Fruit fly (Drosophila melanogaster): ENCODE data around the gene B4.

B4 gene

DNA sequence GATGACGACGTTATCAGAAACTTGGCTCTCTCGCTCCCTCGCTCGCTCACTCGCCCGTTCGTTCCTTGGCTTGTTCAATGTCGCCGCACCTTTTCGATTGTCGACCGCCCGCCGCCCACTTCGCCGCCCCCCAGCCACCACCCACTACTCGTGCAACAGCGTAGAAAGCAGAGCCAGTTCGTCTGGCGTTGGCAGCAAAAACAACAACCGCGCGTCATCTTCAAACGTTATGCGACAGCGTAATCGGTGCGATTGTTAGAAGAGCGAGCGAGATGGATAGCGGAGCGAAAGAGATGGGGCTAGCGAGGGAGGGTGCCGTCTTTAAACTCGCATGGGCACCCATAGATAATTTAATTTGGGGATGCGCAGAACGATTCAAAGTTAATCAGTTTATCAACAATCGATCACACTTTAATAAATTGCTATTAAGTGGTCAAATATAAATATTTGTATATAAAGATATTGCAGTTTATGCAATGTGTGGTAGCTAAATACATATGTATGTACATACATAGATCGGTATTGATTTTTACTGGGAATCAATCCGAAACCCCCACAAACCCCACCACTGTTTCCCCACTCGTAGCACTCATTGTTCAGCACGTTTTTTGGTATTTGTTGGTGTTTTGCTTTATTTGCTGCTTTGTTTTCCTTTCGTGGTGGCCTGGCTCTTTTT is 34.7 kb downstream of the B4 start (continued):
- TF ChIP-seq GATAe (GFP tag; conservative IDR thresholded peaks at IDR 0.05) = no peak
- peak; percentile 48 for TF ChIP-seq ATbp (GFP tag; optimal IDR thresholded peaks at IDR 0.05)
- peak; percentile 65 for TF ChIP-seq Aef1 (GFP tag; IDR thresholded peaks at IDR 0.05)
- TF ChIP-seq CG3838 (GFP tag; optimal IDR thresholded peaks at IDR 0.05) = no peak
- peak; percentile 52; the same call in 1 of the 2 replicates for TF ChIP-seq Xrp1 (GFP tag; IDR thresholded peaks at IDR 0.05)
- TF ChIP-seq CG11093 (GFP tag; IDR thresholded peaks at IDR 0.05) = 0 out of 3 replicates have a peak, but pooled peaks have one; percentile 6
- peak; percentile 33 for TF ChIP-seq BtbVII (GFP tag; optimal IDR thresholded peaks at IDR 0.05)
- TF ChIP-seq aop (GFP tag; IDR thresholded peaks at IDR 0.05) = no peak
- no peak for TF ChIP-seq jumu (GFP tag; optimal IDR thresholded peaks at IDR 0.05)
- TF ChIP-seq cas (GFP tag; IDR thresholded peaks at IDR 0.05) = 0 out of 2 replicates have a peak, but pooled peaks have one; percentile 24
- TF ChIP-seq CG4404 (GFP tag; IDR thresholded peaks at IDR 0.05) = peak; percentile 55
- TF ChIP-seq Fer1 (GFP tag; optimal IDR thresholded peaks at IDR 0.05) = peak; percentile 74
- no peak for TF ChIP-seq Atf-2 (GFP tag; optimal IDR thresholded peaks at IDR 0.05)
- peak; percentile 70 for TF ChIP-seq CG2678 (tag; optimal IDR thresholded peaks at IDR 0.05)
- TF ChIP-seq sr (GFP tag; IDR thresholded peaks at IDR 0.05) = peak; percentile 89
- TF ChIP-seq sqz (GFP tag; optimal IDR thresholded peaks at IDR 0.05) = no peak
- TF ChIP-seq sd (tag; optimal IDR thresholded peaks at IDR 0.05) = peak; percentile 65
- peak; percentile 81; the same call in 1 of the 3 replicates for TF ChIP-seq CG17361 (GFP tag; IDR thresholded peaks at IDR 0.05)
- peak; percentile 37; the same call in 1 of the 3 replicates for TF ChIP-seq ken (GFP tag; IDR thresholded peaks at IDR 0.05)
- TF ChIP-seq CG11696 (GFP tag; IDR thresholded peaks at IDR 0.05) = no peak
- peak; percentile 1 for TF ChIP-seq Hsf (GFP tag; optimal IDR thresholded peaks at IDR 0.05)
- no peak for TF ChIP-seq CG2199 (GFP tag; IDR thresholded peaks at IDR 0.05)
- TF ChIP-seq Med (GFP tag) = peak; percentile 91
- TF ChIP-seq CG11247 (GFP tag; IDR thresholded peaks at IDR 0.05) = peak; percentile 50; the same call in 1 of the 2 replicates
- TF ChIP-seq cad (GFP tag; optimal IDR thresholded peaks at IDR 0.05) = no peak
- peak; percentile 24; the same call in 2 of the 3 replicates for TF ChIP-seq Mrtf (GFP tag; IDR thresholded peaks at IDR 0.05)
- peak; percentile 46 for TF ChIP-seq CG13296 (GFP tag; optimal IDR thresholded peaks at IDR 0.05)
- peak; percentile 32 for TF ChIP-seq pho (GFP tag; optimal IDR thresholded peaks at IDR 0.05)
- TF ChIP-seq Ptx1 (GFP tag; IDR thresholded peaks at IDR 0.05) = peak; percentile 78
- peak; percentile 76 for TF ChIP-seq lmd (GFP tag; IDR thresholded peaks at IDR 0.05)
- TF ChIP-seq CG2889 (GFP tag; IDR thresholded peaks at IDR 0.05) = peak; percentile 58; the same call in 1 of the 3 replicates
- no peak for TF ChIP-seq CG16779 (GFP tag; IDR thresholded peaks at IDR 0.05)
- TF ChIP-seq CG9215 (GFP tag; IDR thresholded peaks at IDR 0.05) = peak; percentile 62
- TF ChIP-seq lilli (GFP tag; optimal IDR thresholded peaks at IDR 0.05) = peak; percentile 63
- no peak for TF ChIP-seq Sry-β (GFP tag; optimal IDR thresholded peaks at IDR 0.05)
- TF ChIP-seq CG8765 (GFP tag; IDR thresholded peaks at IDR 0.05) = peak; percentile 38; the same call in 1 of the 2 replicates
- no peak for TF ChIP-seq Kr (GFP tag; optimal IDR thresholded peaks at IDR 0.05)
- TF ChIP-seq Dip2 (GFP tag; IDR thresholded peaks at IDR 0.05) = no peak
- TF ChIP-seq tup (GFP tag; optimal IDR thresholded peaks at IDR 0.05) = peak; percentile 46
- no peak for TF ChIP-seq Neu2 (GFP tag; optimal IDR thresholded peaks at IDR 0.05; ENCODE audit: borderline replicate concordance)
- TF ChIP-seq grn (GFP tag; optimal IDR thresholded peaks at IDR 0.05) = no peak
- TF ChIP-seq stc (GFP tag; IDR thresholded peaks at IDR 0.05) = peak; percentile 66
- TF ChIP-seq CG6791 (GFP tag; IDR thresholded peaks at IDR 0.05; ENCODE audit: partially characterized antibody) = no peak
- TF ChIP-seq TFAM (GFP tag; optimal IDR thresholded peaks at IDR 0.05) = no peak
- TF ChIP-seq Dad (GFP tag; optimal IDR thresholded peaks at IDR 0.05) = no peak
- TF ChIP-seq en (GFP tag; optimal IDR thresholded peaks at IDR 0.05) = no peak
- no peak for TF ChIP-seq CG8944 (GFP tag; optimal IDR thresholded peaks at IDR 0.05)
- TF ChIP-seq Deaf1 (tag; optimal IDR thresholded peaks at IDR 0.05) = peak; percentile 73
- peak; percentile 22 for TF ChIP-seq run (tag; optimal IDR thresholded peaks at IDR 0.05)
- peak; percentile 15 for TF ChIP-seq CG12071 (GFP tag; optimal IDR thresholded peaks at IDR 0.05)
- no peak for TF ChIP-seq Lpt (GFP tag; optimal IDR thresholded peaks at IDR 0.05)

All from whole organism, embryonic.